Fruit fly (Drosophila melanogaster): ENCODE results near the gene Ssl1.
A peak's percentile ranks its signal among the peaks of the same experiment; 100 is the strongest.

Ssl1 gene

dm6 chr3L:22909914-22910541, 31.1 kb downstream of the Ssl1 start, which contains the start of gene CG12768 (continued):
- TF ChIP-seq CG1233 (GFP tag; optimal IDR thresholded peaks at IDR 0.05) = peak; percentile 6
- TF ChIP-seq gt (GFP tag; IDR thresholded peaks at IDR 0.05) = no peak
- TF ChIP-seq CG18262 (tag; optimal IDR thresholded peaks at IDR 0.05) = peak; percentile 70
- TF ChIP-seq CG16815 (GFP tag; optimal IDR thresholded peaks at IDR 0.05) = peak; percentile 18
- no peak for TF ChIP-seq Hr78 (GFP tag; optimal IDR thresholded peaks at IDR 0.05)
- TF ChIP-seq CG8924 (tag; optimal IDR thresholded peaks at IDR 0.05) = peak; percentile 44
- no peak for TF ChIP-seq sens-2 (GFP tag; IDR thresholded peaks at IDR 0.05)
- no peak for TF ChIP-seq CG2129 (GFP tag; IDR thresholded peaks at IDR 0.05; ENCODE audit: partially characterized antibody)
- no peak for TF ChIP-seq crp (GFP tag; optimal IDR thresholded peaks at IDR 0.05)
- TF ChIP-seq CG9215 (GFP tag; IDR thresholded peaks at IDR 0.05) = no peak
- no peak for TF ChIP-seq tio (GFP tag; optimal IDR thresholded peaks at IDR 0.05)
- no peak for TF ChIP-seq insv (GFP tag; optimal IDR thresholded peaks at IDR 0.05)
- TF ChIP-seq CG9876 (GFP tag; optimal IDR thresholded peaks at IDR 0.05) = no peak
- TF ChIP-seq otp (GFP tag; IDR thresholded peaks at IDR 0.05) = no peak
- TF ChIP-seq sisA (GFP tag; IDR thresholded peaks at IDR 0.05) = no peak
- no peak for TF ChIP-seq Awh (GFP tag; IDR thresholded peaks at IDR 0.05)
- no peak for TF ChIP-seq CG6654 (GFP tag; optimal IDR thresholded peaks at IDR 0.05)
- TF ChIP-seq Tbp (GFP tag; optimal IDR thresholded peaks at IDR 0.05) = no peak
- TF ChIP-seq Rfx (GFP tag; IDR thresholded peaks at IDR 0.05) = no peak
- no peak for TF ChIP-seq TFAM (GFP tag; optimal IDR thresholded peaks at IDR 0.05)
- TF ChIP-seq dimm (GFP tag; IDR thresholded peaks at IDR 0.05) = no peak
- TF ChIP-seq jumu (GFP tag; optimal IDR thresholded peaks at IDR 0.05) = no peak
- no peak for TF ChIP-seq cas (GFP tag; IDR thresholded peaks at IDR 0.05)
- TF ChIP-seq Poxn (GFP tag; IDR thresholded peaks at IDR 0.05) = no peak
- TF ChIP-seq stwl (tag; optimal IDR thresholded peaks at IDR 0.05) = no peak
- no peak for TF ChIP-seq bowl (GFP tag; IDR thresholded peaks at IDR 0.05)
- TF ChIP-seq ase (GFP tag; IDR thresholded peaks at IDR 0.05) = 0 out of 3 replicates have a peak, but pooled peaks have one; percentile 6
- TF ChIP-seq Dip2 (GFP tag; IDR thresholded peaks at IDR 0.05) = no peak
- TF ChIP-seq exex (tag; optimal IDR thresholded peaks at IDR 0.05) = no peak
- no peak for TF ChIP-seq CG6791 (GFP tag; IDR thresholded peaks at IDR 0.05; ENCODE audit: partially characterized antibody)
- no peak for TF ChIP-seq CG12236 (GFP tag; optimal IDR thresholded peaks at IDR 0.05)
- peak; percentile 61 for TF ChIP-seq CG9727 (GFP tag; optimal IDR thresholded peaks at IDR 0.05)
- TF ChIP-seq Oli (tag; optimal IDR thresholded peaks at IDR 0.05) = peak; percentile 52
- no peak for TF ChIP-seq br (optimal IDR thresholded peaks at IDR 0.05)
- TF ChIP-seq CG9437 (GFP tag; optimal IDR thresholded peaks at IDR 0.05) = peak; percentile 62
- TF ChIP-seq CG31224 (GFP tag; IDR thresholded peaks at IDR 0.05) = no peak
- TF ChIP-seq Stat92E (GFP tag; optimal IDR thresholded peaks at IDR 0.05) = no peak
- TF ChIP-seq CG4820 (GFP tag; optimal IDR thresholded peaks at IDR 0.05) = no peak
- no peak for TF ChIP-seq pan (optimal IDR thresholded peaks at IDR 0.05)
- TF ChIP-seq pan (GFP tag; optimal IDR thresholded peaks at IDR 0.05 in 1 of 2, IDR thresholded peaks at IDR 0.05 in 1 of 2) = no peak
- TF ChIP-seq gro (GFP tag; optimal IDR thresholded peaks at IDR 0.05) = no peak
- no peak for TF ChIP-seq MBD-R2 (GFP tag; IDR thresholded peaks at IDR 0.05)
- peak; percentile 9 for TF ChIP-seq Hr3 (GFP tag; optimal IDR thresholded peaks at IDR 0.05)
- TF ChIP-seq zen2 (GFP tag; IDR thresholded peaks at IDR 0.05; ENCODE audit: partially characterized antibody) = no peak
- peak; percentile 12 for TF ChIP-seq CG18619 (GFP tag; optimal IDR thresholded peaks at IDR 0.05)
- TF ChIP-seq lola (GFP tag; optimal IDR thresholded peaks at IDR 0.05) = peak in 1 of 3 experiments; percentile 52
- TF ChIP-seq h (optimal IDR thresholded peaks at IDR 0.05) = no peak
- TF ChIP-seq CG9817 (tag; optimal IDR thresholded peaks at IDR 0.05) = no peak
- no peak for TF ChIP-seq sug (tag; optimal IDR thresholded peaks at IDR 0.05)
- no peak for TF ChIP-seq CG2116 (GFP tag; optimal IDR thresholded peaks at IDR 0.05)
- TF ChIP-seq dysf (GFP tag; IDR thresholded peaks at IDR 0.05) = 0 out of 3 replicates have a peak, but pooled peaks have one; percentile 24
